Worm (Caenorhabditis elegans) whole organism, L2 larva: ENCODE results near the gene cdc-50.B.

Experiments
- C34F6.9 ChIP-seq: fragments of 150-350 bp; optimal IDR thresholded peaks from 2 replicates; lab custom pipeline; 2014; ENCODE audit warnings: missing biosample characterization, missing genetic modification characterization
- F13H6.1 ChIP-seq: sonication (generic microtip); optimal IDR thresholded peaks from 2 replicates; lab custom pipeline; 2016; ENCODE audit warnings: missing genetic modification characterization, missing compliant biosample characterization
- R02D3.7 ChIP-seq: fragments of 150-350 bp; optimal IDR thresholded peaks from 2 replicates; lab custom pipeline; 2014; ENCODE audit warnings: missing biosample characterization, missing genetic modification characterization
- ZK546.5 ChIP-seq: sonication (generic microtip); optimal IDR thresholded peaks from 2 replicates; lab custom pipeline; 2017; ENCODE audit warnings: missing biosample characterization, missing genetic modification characterization
- alr-1 ChIP-seq: fragments of 150-350 bp; optimal IDR thresholded peaks from 2 replicates; lab custom pipeline; 2014; ENCODE audit warnings: missing biosample characterization, missing genetic modification characterization
- ama-1 ChIP-seq: fragments of 150-350 bp; optimal IDR thresholded peaks from 2 replicates; lab custom pipeline; 2018; ENCODE audit warnings: inconsistent platforms
- blmp-1 ChIP-seq: sonication (generic microtip); optimal IDR thresholded peaks from 2 replicates; lab custom pipeline; 2017; ENCODE audit warnings: missing genetic modification characterization, mild to moderate bottlenecking, missing compliant biosample characterization, antibody characterized with exemption, moderate library complexity; ENCODE audit not compliant: insufficient read depth
- ceh-16 ChIP-seq: fragments of 150-350 bp; optimal IDR thresholded peaks from 2 replicates; lab custom pipeline; 2014; ENCODE audit warnings: missing biosample characterization, missing genetic modification characterization
- ceh-82 ChIP-seq: fragments of 150-350 bp; optimal IDR thresholded peaks from 2 replicates; lab custom pipeline; 2014; ENCODE audit warnings: missing biosample characterization, missing genetic modification characterization
- crh-2 ChIP-seq: sonication (generic microtip); optimal IDR thresholded peaks from 2 replicates; lab custom pipeline; 2017; ENCODE audit warnings: missing biosample characterization, missing genetic modification characterization
- dmd-4 ChIP-seq: sonication (generic microtip); optimal IDR thresholded peaks from 2 replicates; lab custom pipeline; 2017; ENCODE audit warnings: missing biosample characterization, missing genetic modification characterization
- egl-27 ChIP-seq: sonication (generic microtip); optimal IDR thresholded peaks from 3 replicates; lab custom pipeline; 2017; ENCODE audit warnings: missing biosample characterization, missing genetic modification reagents, missing genetic modification characterization
- elt-1 ChIP-seq: fragments of 150-350 bp; optimal IDR thresholded peaks from 2 replicates; lab custom pipeline; 2014; ENCODE audit warnings: missing biosample characterization, missing genetic modification characterization
- elt-3 ChIP-seq: sonication (generic microtip); optimal IDR thresholded peaks from 2 replicates; lab custom pipeline; 2017; ENCODE audit warnings: missing biosample characterization, missing genetic modification characterization
- gmeb-1 ChIP-seq: fragments of 150-350 bp; optimal IDR thresholded peaks from 2 replicates; lab custom pipeline; 2014; ENCODE audit warnings: missing biosample characterization, missing genetic modification characterization
- lin-11 ChIP-seq: fragments of 150-350 bp; sonication (generic microtip); optimal IDR thresholded peaks from 2 replicates; lab custom pipeline; 2014; ENCODE audit warnings: missing biosample characterization, missing genetic modification characterization, inconsistent platforms, mixed read lengths
- lin-13 ChIP-seq: fragments of 150-350 bp; optimal IDR thresholded peaks from 2 replicates; lab custom pipeline; 2014; ENCODE audit warnings: missing biosample characterization, missing genetic modification reagents, missing genetic modification characterization
- lin-39 ChIP-seq: fragments of 150-350 bp; optimal IDR thresholded peaks from 2 replicates; lab custom pipeline; 2014; ENCODE audit warnings: missing biosample characterization, missing genetic modification reagents, missing genetic modification characterization
- lsy-2 ChIP-seq, 2 experiments: fragments of 150-350 bp in 1 of 2; sonication (generic microtip) in 1 of 2; optimal IDR thresholded peaks; 2 replicates each; lab custom pipeline; 2014 to 2017; ENCODE audit warnings: missing biosample characterization in 2 of 2, missing genetic modification characterization in 2 of 2
- mab-5 ChIP-seq: fragments of 150-350 bp; optimal IDR thresholded peaks from 2 replicates; lab custom pipeline; 2014; ENCODE audit warnings: missing biosample characterization, missing genetic modification characterization
- mbf-1 ChIP-seq: sonication (generic microtip); optimal IDR thresholded peaks from 2 replicates; lab custom pipeline; 2017; ENCODE audit warnings: missing biosample characterization, missing genetic modification characterization
- mdl-1 ChIP-seq, 2 experiments: fragments of 150-350 bp in 1 of 2; sonication (generic microtip) in 1 of 2; optimal IDR thresholded peaks; 2 replicates each; lab custom pipeline; 2017; ENCODE audit warnings: missing biosample characterization in 2 of 2, missing genetic modification characterization in 2 of 2
- nhr-10 ChIP-seq: sonication (generic microtip); optimal IDR thresholded peaks from 2 replicates; lab custom pipeline; 2017; ENCODE audit warnings: missing biosample characterization, missing genetic modification characterization
- nhr-11 ChIP-seq: fragments of 150-350 bp; optimal IDR thresholded peaks from 2 replicates; lab custom pipeline; 2014; ENCODE audit warnings: missing biosample characterization, missing genetic modification characterization
- nhr-12 ChIP-seq: fragments of 150-350 bp; optimal IDR thresholded peaks from 2 replicates; lab custom pipeline; 2014; ENCODE audit warnings: missing biosample characterization, missing genetic modification characterization
- nhr-129 ChIP-seq: fragments of 150-350 bp; optimal IDR thresholded peaks from 2 replicates; lab custom pipeline; 2014; ENCODE audit warnings: missing biosample characterization, missing genetic modification characterization
- nhr-21 ChIP-seq: fragments of 150-350 bp; optimal IDR thresholded peaks from 2 replicates; lab custom pipeline; 2014; ENCODE audit warnings: missing biosample characterization, missing genetic modification characterization
- nhr-23 ChIP-seq: fragments of 150-350 bp; optimal IDR thresholded peaks from 2 replicates; lab custom pipeline; 2014; ENCODE audit warnings: missing biosample characterization, missing genetic modification reagents, missing genetic modification characterization
- nhr-237 ChIP-seq: fragments of 150-350 bp; optimal IDR thresholded peaks from 2 replicates; lab custom pipeline; 2014; ENCODE audit warnings: missing biosample characterization, missing genetic modification characterization
- nhr-25 ChIP-seq: fragments of 150-350 bp; sonication (generic microtip); optimal IDR thresholded peaks from 3 replicates; lab custom pipeline; 2014; ENCODE audit warnings: missing biosample characterization, missing genetic modification characterization
- nhr-6 ChIP-seq: fragments of 150-350 bp; optimal IDR thresholded peaks from 2 replicates; lab custom pipeline; 2014; ENCODE audit warnings: missing biosample characterization, missing genetic modification characterization
- nhr-77 ChIP-seq: fragments of 150-350 bp; optimal IDR thresholded peaks from 2 replicates; lab custom pipeline; 2014; ENCODE audit warnings: missing biosample characterization, missing genetic modification characterization
- peb-1 ChIP-seq: fragments of 150-350 bp; optimal IDR thresholded peaks from 2 replicates; lab custom pipeline; 2014; ENCODE audit warnings: missing biosample characterization, missing genetic modification characterization
- sem-4 ChIP-seq: fragments of 150-350 bp; optimal IDR thresholded peaks from 2 replicates; lab custom pipeline; 2014; ENCODE audit warnings: missing biosample characterization, missing genetic modification reagents, missing genetic modification characterization
- skn-1 ChIP-seq: sonication (generic microtip); optimal IDR thresholded peaks from 2 replicates; lab custom pipeline; 2017; ENCODE audit warnings: missing biosample characterization, missing genetic modification characterization
- sma-9 ChIP-seq, 2 experiments: fragments of 150-350 bp in 1 of 2; sonication (generic microtip) in 1 of 2; optimal IDR thresholded peaks; 2 replicates each; lab custom pipeline; 2014 to 2016; ENCODE audit warnings: missing genetic modification characterization in 2 of 2, mild to moderate bottlenecking in 1 of 2, missing biosample characterization in 1 of 2, missing compliant biosample characterization in 1 of 2, missing genetic modification reagents in 1 of 2, moderate library complexity in 1 of 2
- snpc-4 ChIP-seq: fragments of 150-350 bp; optimal IDR thresholded peaks from 2 replicates; lab custom pipeline; 2014; ENCODE audit warnings: missing biosample characterization, missing genetic modification characterization
- unc-39 ChIP-seq: fragments of 150-350 bp; optimal IDR thresholded peaks from 2 replicates; lab custom pipeline; 2014; ENCODE audit warnings: missing biosample characterization, missing genetic modification characterization
- unc-55 ChIP-seq: fragments of 150-350 bp; sonication (generic microtip); optimal IDR thresholded peaks from 3 replicates; lab custom pipeline; 2014; ENCODE audit warnings: missing biosample characterization, missing genetic modification reagents, missing genetic modification characterization
- unc-62 ChIP-seq: fragments of 150-350 bp; optimal IDR thresholded peaks from 2 replicates; lab custom pipeline; 2014; ENCODE audit warnings: missing biosample characterization, missing genetic modification reagents, missing genetic modification characterization
- zag-1 ChIP-seq: fragments of 150-350 bp; optimal IDR thresholded peaks from 2 replicates; lab custom pipeline; 2014; ENCODE audit warnings: missing biosample characterization, missing genetic modification characterization
- ztf-1 ChIP-seq: fragments of 200-800 bp; sonication (Bioruptor generic); conservative IDR thresholded peaks from 2 replicates; pipeline ENCODE4 v1.3.6; 2022; ENCODE audit warnings: missing genetic modification characterization, missing compliant biosample characterization
- ztf-11 ChIP-seq: sonication (generic microtip); optimal IDR thresholded peaks from 2 replicates; lab custom pipeline; 2017; ENCODE audit warnings: missing biosample characterization, missing genetic modification characterization
- ztf-4 ChIP-seq: fragments of 150-350 bp; optimal IDR thresholded peaks from 2 replicates; lab custom pipeline; 2014; ENCODE audit warnings: missing biosample characterization, missing genetic modification characterization

Gene cdc-50.B

ce11 chrIV:8761896-8762295 lies 2.8 kb upstream of the cdc-50.B start, which contains the start of the genes F20C5.11 and klp-11:
Gene F20C5.11 (minus strand): TSS chrIV:8761996.
Gene klp-11 (minus strand): TSS chrIV:8762066.
- TF ChIP-seq nhr-129 (tag; lab: Kevin White, UChicago): no peak
- no peak for TF ChIP-seq lin-13 (GFP tag; lab: Kevin White, UChicago)
- TF ChIP-seq gmeb-1 (tag; lab: Kevin White, UChicago): no peak
- TF ChIP-seq nhr-21 (tag; lab: Kevin White, UChicago): no peak
- TF ChIP-seq lin-11 (tag; lab: Kevin White, UChicago): no peak
- TF ChIP-seq ama-1 (lab: Kevin White, UChicago): no peak
- no peak for TF ChIP-seq ztf-4 (tag; lab: Kevin White, UChicago)
- no peak for TF ChIP-seq nhr-6
- TF ChIP-seq elt-3 (tag; lab: Kevin White, UChicago): no peak
- TF ChIP-seq C34F6.9: no peak

- TF ChIP-seq nhr-21 (tag; lab: Kevin White, UChicago) (no peak), nhr-77 (tag; lab: Kevin White, UChicago) (no peak), mab-5 (tag; lab: Kevin White, UChicago) (peak; percentile 0), ZK546.5 (tag; lab: Kevin White, UChicago) (no peak), dmd-4 (tag; lab: Kevin White, UChicago) (no peak), mdl-1 (tag; optimal IDR thresholded peaks at IDR 0.05; lab: Kevin White, UChicago) (no peak), lin-13 (GFP tag; lab: Kevin White, UChicago) (peak; percentile 43), alr-1 (no peak), ceh-82 (tag; lab: Kevin White, UChicago) (no peak), nhr-6 (peak; percentile 76), zag-1 (tag; lab: Kevin White, UChicago) (peak; percentile 49), nhr-25 (tag; lab: Kevin White, UChicago) (no peak), nhr-11 (tag; lab: Kevin White, UChicago) (no peak), nhr-237 (tag; lab: Kevin White, UChicago) (no peak), unc-39 (tag; lab: Kevin White, UChicago) (no peak), peb-1 (tag; lab: Kevin White, UChicago) (no peak), ama-1 (lab: Kevin White, UChicago) (no peak), ztf-4 (tag; lab: Kevin White, UChicago) (no peak), mbf-1 (tag; lab: Kevin White, UChicago) (no peak), elt-3 (tag; lab: Kevin White, UChicago) (no peak), nhr-129 (tag; lab: Kevin White, UChicago) (peak; percentile 66), F13H6.1 (tag; lab: Kevin White, UChicago) (peak; percentile 49), lin-39 (tag; lab: Kevin White, UChicago) (no peak), sma-9 (GFP tag; optimal IDR thresholded peaks at IDR 0.05; lab: Kevin White, UChicago) (peak; percentile 62), sma-9 (tag; optimal IDR thresholded peaks at IDR 0.05; lab: Kevin White, UChicago) (no peak), gmeb-1 (tag; lab: Kevin White, UChicago) (no peak), egl-27 (no peak), unc-55 (GFP tag; lab: Kevin White, UChicago) (peak; percentile 93), skn-1 (tag; lab: Kevin White, UChicago) (no peak), unc-62 (no peak), elt-1 (tag; lab: Kevin White, UChicago) (no peak), sem-4 (tag; lab: Kevin White, UChicago) (peak; percentile 50), C34F6.9 (peak; percentile 84), ztf-11 (no peak), nhr-12 (tag; lab: Kevin White, UChicago) (no peak), nhr-10 (tag; lab: Kevin White, UChicago) (no peak), ceh-16 (tag; lab: Kevin White, UChicago) (no peak), ztf-1 (GFP tag; lab: Robert Waterston, UW) (no peak), lsy-2 (tag; optimal IDR thresholded peaks at IDR 0.05; lab: Kevin White, UChicago) (peak; percentile 40 to 71), lin-11 (tag; lab: Kevin White, UChicago) (no peak), nhr-23 (tag; lab: Kevin White, UChicago) (no peak), R02D3.7 (tag; lab: Kevin White, UChicago) (no peak), blmp-1 (tag; lab: Kevin White, UChicago) (no peak), crh-2 (tag; lab: Kevin White, UChicago) (no peak), snpc-4 (tag; lab: Kevin White, UChicago) (no peak)
- TF ChIP-seq, all 48 proteins: peak for 11
Measured at ce11 chrIV:8762471-8762870, 2.2 kb upstream of the cdc-50.B start.
